Fruit fly (Drosophila melanogaster) whole organism, wandering third instar larva: Measurements from ENCODE around the gene Apt1.

Experiments used
- Abd-B ChIP-seq: fragments of >200 bp; optimal IDR thresholded peaks from 2 replicates; lab custom pipeline; 2017; ENCODE audit warnings: missing biosample characterization, missing genetic modification characterization
- CG32264 ChIP-seq: fragments of 200-800 bp; sonication (Bioruptor generic); optimal IDR thresholded peaks from 2 replicates; lab custom pipeline; 2016; ENCODE audit warnings: missing biosample characterization, missing genetic modification characterization
- CG9705 ChIP-seq: fragments of 200-800 bp; sonication (Bioruptor generic); optimal IDR thresholded peaks from 2 replicates; lab custom pipeline; 2018; ENCODE audit warnings: missing biosample characterization, mild to moderate bottlenecking, missing genetic modification characterization
- CrebA ChIP-seq: fragments of 200-800 bp; sonication (Bioruptor generic); optimal IDR thresholded peaks from 2 replicates; lab custom pipeline; 2016; ENCODE audit warnings: missing biosample characterization, mild to moderate bottlenecking, missing genetic modification characterization, borderline replicate concordance
- Dfd ChIP-seq: fragments of >200 bp; optimal IDR thresholded peaks from 2 replicates; lab custom pipeline; 2017; ENCODE audit warnings: missing biosample characterization, missing genetic modification characterization
- Dif ChIP-seq: fragments of 200-275, 200-300 bp; sonication (Bioruptor generic); optimal IDR thresholded peaks from 2 replicates; lab custom pipeline; 2018; ENCODE audit warnings: missing biosample characterization, missing genetic modification characterization; ENCODE audit not compliant: partially characterized antibody
- GATAd ChIP-seq: sonication (Bioruptor generic); optimal IDR thresholded peaks from 2 replicates; lab custom pipeline; 2016; ENCODE audit warnings: missing biosample characterization, missing genetic modification characterization
- HLH106 ChIP-seq: fragments of 200-800 bp; optimal IDR thresholded peaks from 3 replicates; lab custom pipeline; 2019; ENCODE audit warnings: missing biosample characterization, mild to moderate bottlenecking, missing genetic modification characterization, moderate library complexity
- Hnf4 ChIP-seq: fragments of 200-800 bp; sonication (Bioruptor generic); optimal IDR thresholded peaks from 2 replicates; lab custom pipeline; 2016; ENCODE audit warnings: missing biosample characterization, mild to moderate bottlenecking, missing genetic modification characterization
- Hr78 ChIP-seq: fragments of >200 bp; optimal IDR thresholded peaks from 2 replicates; lab custom pipeline; 2017; ENCODE audit warnings: missing biosample characterization, missing genetic modification characterization
- Hr83 ChIP-seq: fragments of 200-300 bp; sonication (Bioruptor generic); optimal IDR thresholded peaks from 2 replicates; lab custom pipeline; 2016; ENCODE audit warnings: missing biosample characterization, mild to moderate bottlenecking, missing genetic modification characterization, moderate library complexity; ENCODE audit not compliant: poor library complexity, severe bottlenecking
- Jra ChIP-seq: sonication (Bioruptor generic); optimal IDR thresholded peaks from 2 replicates; lab custom pipeline; 2016; ENCODE audit warnings: missing biosample characterization, missing genetic modification characterization
- Mio ChIP-seq: sonication (Bioruptor generic); optimal IDR thresholded peaks from 2 replicates; lab custom pipeline; 2016; ENCODE audit warnings: missing biosample characterization, missing genetic modification characterization
- Myc ChIP-seq: fragments of >200 bp; optimal IDR thresholded peaks from 2 replicates; lab custom pipeline; 2017
- N ChIP-seq: fragments of >200 bp; optimal IDR thresholded peaks from 2 replicates; lab custom pipeline; 2018; ENCODE audit warnings: missing biosample characterization, missing external identifiers, missing genetic modification characterization
- OdsH ChIP-seq: fragments of 200-800 bp; sonication (Bioruptor generic); optimal IDR thresholded peaks from 2 replicates; lab custom pipeline; 2016; ENCODE audit warnings: missing biosample characterization, mild to moderate bottlenecking, missing genetic modification characterization
- Rel ChIP-seq, 2 experiments: fragments of 200-800 bp; sonication (Bioruptor generic) in 1 of 2; optimal IDR thresholded peaks; 2 replicates in 1 of 2; 3 replicates in 1 of 2; lab custom pipeline; 2016 to 2019; ENCODE audit warnings: mild to moderate bottlenecking in 2 of 2, missing biosample characterization in 2 of 2, missing genetic modification characterization in 2 of 2, moderate library complexity in 1 of 2
- Sp1 ChIP-seq: fragments of 200-800 bp; sonication (Bioruptor generic); optimal IDR thresholded peaks from 3 replicates; lab custom pipeline; 2019; ENCODE audit warnings: missing biosample characterization, mild to moderate bottlenecking, missing genetic modification characterization, moderate library complexity
- Vsx2 ChIP-seq: fragments of 200-300, 225-300 bp; sonication (Bioruptor generic); optimal IDR thresholded peaks from 2 replicates; lab custom pipeline; 2018; ENCODE audit warnings: missing biosample characterization, missing genetic modification characterization; ENCODE audit not compliant: partially characterized antibody
- br ChIP-seq: fragments of 200-800 bp; sonication (Bioruptor generic); optimal IDR thresholded peaks from 2 replicates; lab custom pipeline; 2016; ENCODE audit warnings: missing biosample characterization, missing genetic modification characterization
- brk ChIP-seq: fragments of 200-800 bp; sonication (Bioruptor generic); optimal IDR thresholded peaks from 2 replicates; lab custom pipeline; 2016; ENCODE audit warnings: missing biosample characterization, mild to moderate bottlenecking, missing genetic modification characterization
- dl ChIP-seq, 2 experiments: fragments of 175-275, 200-275 bp in 1 of 2; fragments of 200-275 bp in 1 of 2; sonication (Bioruptor generic); optimal IDR thresholded peaks; lab custom pipeline; 2018; ENCODE audit warnings: mild to moderate bottlenecking in 2 of 2, missing biosample characterization in 2 of 2, missing genetic modification characterization in 2 of 2, moderate library complexity in 2 of 2; ENCODE audit not compliant: partially characterized antibody in 2 of 2, insufficient read depth in 1 of 2
- dmrt93B ChIP-seq: fragments of 200-800 bp; sonication (Bioruptor generic); optimal IDR thresholded peaks from 2 replicates; lab custom pipeline; 2018; ENCODE audit warnings: missing biosample characterization, mild to moderate bottlenecking, missing genetic modification characterization
- dsf ChIP-seq: sonication (Bioruptor generic); optimal IDR thresholded peaks from 2 replicates; lab custom pipeline; 2016; ENCODE audit warnings: missing biosample characterization, missing genetic modification characterization, borderline replicate concordance
- ey ChIP-seq: fragments of 200-800 bp; sonication (Bioruptor generic); optimal IDR thresholded peaks from 2 replicates; lab custom pipeline; 2016; ENCODE audit warnings: missing biosample characterization, missing genetic modification characterization
- foxo ChIP-seq, 2 experiments: fragments of 200-800 bp; sonication (Bioruptor generic); optimal IDR thresholded peaks; 2 replicates in 1 of 2; 3 replicates in 1 of 2; lab custom pipeline; 2016 to 2017; ENCODE audit warnings: missing biosample characterization in 2 of 2, missing genetic modification characterization in 2 of 2
- fru ChIP-seq: fragments of 200-800 bp; sonication (Bioruptor generic); optimal IDR thresholded peaks from 3 replicates; lab custom pipeline; 2016; ENCODE audit warnings: missing biosample characterization, mild to moderate bottlenecking, missing genetic modification characterization
- h ChIP-seq: fragments of 200-800 bp; sonication (Bioruptor generic); optimal IDR thresholded peaks from 3 replicates; lab custom pipeline; 2016; ENCODE audit warnings: missing biosample characterization, mild to moderate bottlenecking, missing genetic modification characterization
- jim ChIP-seq: fragments of 175-275, 200-325 bp; sonication (Bioruptor generic); optimal IDR thresholded peaks from 2 replicates; lab custom pipeline; 2016; ENCODE audit warnings: missing biosample characterization, mild to moderate bottlenecking, missing genetic modification characterization
- lola ChIP-seq: fragments of >200 bp; optimal IDR thresholded peaks from 2 replicates; lab custom pipeline; 2017; ENCODE audit warnings: missing biosample characterization, missing genetic modification characterization
- pan ChIP-seq: fragments of >200 bp; optimal IDR thresholded peaks from 2 replicates; lab custom pipeline; 2017
- psq ChIP-seq: fragments of 200-800 bp; sonication (Bioruptor generic); optimal IDR thresholded peaks from 3 replicates; lab custom pipeline; 2017; ENCODE audit warnings: missing biosample characterization, mild to moderate bottlenecking, missing genetic modification characterization, moderate library complexity
- rgr ChIP-seq: fragments of 200-800 bp; sonication (Bioruptor generic); optimal IDR thresholded peaks from 3 replicates; lab custom pipeline; 2016; ENCODE audit warnings: missing biosample characterization, mild to moderate bottlenecking, missing genetic modification characterization
- sage ChIP-seq: fragments of 200-800 bp; sonication (Bioruptor generic); optimal IDR thresholded peaks from 2 replicates; lab custom pipeline; 2016; ENCODE audit warnings: missing biosample characterization, mild to moderate bottlenecking, missing genetic modification characterization
- sv ChIP-seq: fragments of 200-800 bp; sonication (Bioruptor generic); optimal IDR thresholded peaks from 3 replicates; lab custom pipeline; 2016; ENCODE audit warnings: missing biosample characterization, missing genetic modification characterization
- tai ChIP-seq: sonication (Bioruptor generic); optimal IDR thresholded peaks from 2 replicates; lab custom pipeline; 2016; ENCODE audit warnings: missing biosample characterization, missing genetic modification characterization
- usp ChIP-seq: fragments of >200 bp; optimal IDR thresholded peaks from 2 replicates; lab custom pipeline; 2017; ENCODE audit warnings: missing biosample characterization, missing genetic modification characterization
- woc ChIP-seq: sonication (Bioruptor generic); optimal IDR thresholded peaks from 2 replicates; lab custom pipeline; 2016; ENCODE audit warnings: missing biosample characterization, mild to moderate bottlenecking, missing genetic modification characterization

Apt1 gene

dm6 chr3L:11622750-11623149 is 5.1 kb upstream of the Apt1 start:
- no peak for TF ChIP-seq psq (GFP tag; lab: Kevin White, UChicago)
- no peak for TF ChIP-seq Hr78 (GFP tag; lab: Kevin White, UChicago)
- TF ChIP-seq Dif (GFP tag; lab: Kevin White, UChicago), result no peak
- TF ChIP-seq brk (GFP tag; lab: Kevin White, UChicago), result no peak
- TF ChIP-seq tai (GFP tag; lab: Kevin White, UChicago), result no peak
- TF ChIP-seq Sp1 (GFP tag; lab: Kevin White, UChicago), result no peak
- no peak for TF ChIP-seq rgr (GFP tag; lab: Kevin White, UChicago)
- TF ChIP-seq usp (GFP tag; lab: Kevin White, UChicago), result no peak
- no peak for TF ChIP-seq jim (GFP tag; lab: Kevin White, UChicago)
- TF ChIP-seq Dfd (GFP tag; lab: Kevin White, UChicago), result no peak
- no peak for TF ChIP-seq pan (lab: Kevin White, UChicago)

DNA sequence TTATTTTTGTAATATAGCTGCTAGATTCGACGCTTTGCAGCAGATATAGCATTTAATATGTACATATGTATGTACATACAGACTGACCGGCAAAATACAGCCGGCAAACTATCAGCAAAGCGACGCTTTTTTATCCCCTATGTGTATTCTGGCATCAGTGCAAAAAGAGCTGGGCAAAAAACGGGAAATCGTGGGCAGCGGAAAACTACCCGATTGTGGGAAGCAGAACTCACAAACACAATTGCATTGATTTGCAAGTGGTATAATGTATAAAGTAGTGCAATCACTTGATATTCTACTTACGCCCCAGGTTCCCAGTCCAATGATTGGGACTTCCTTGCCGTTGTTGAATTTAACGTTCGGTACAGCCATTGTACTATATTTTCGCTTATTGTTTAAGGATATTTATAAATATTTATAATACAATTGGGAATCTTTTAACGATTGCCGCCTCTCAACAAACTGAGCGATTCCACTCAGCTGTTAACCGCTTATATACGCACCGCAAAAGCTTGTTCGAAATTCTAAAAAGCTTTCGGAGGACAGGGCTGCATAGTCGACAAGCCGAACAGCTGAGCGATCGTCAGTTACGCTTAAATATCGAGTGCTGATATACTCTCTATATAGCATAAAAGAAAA is 4.5 kb upstream of the Apt1 start:
- TF ChIP-seq jim (GFP tag; lab: Kevin White, UChicago) (no peak), lola (GFP tag; lab: Kevin White, UChicago) (no peak), pan (lab: Kevin White, UChicago) (no peak), Dfd (GFP tag; lab: Kevin White, UChicago) (no peak), Dif (GFP tag; lab: Kevin White, UChicago) (no peak), fru (GFP tag; lab: Kevin White, UChicago) (no peak), Sp1 (GFP tag; lab: Kevin White, UChicago) (peak; percentile 20), psq (GFP tag; lab: Kevin White, UChicago) (peak; percentile 7), OdsH (GFP tag; lab: Kevin White, UChicago) (peak; percentile 22), foxo (GFP tag; optimal IDR thresholded peaks at IDR 0.05; lab: Kevin White, UChicago) (no peak), tai (GFP tag; lab: Kevin White, UChicago) (no peak), dl (GFP tag; optimal IDR thresholded peaks at IDR 0.05; lab: Kevin White, UChicago; ENCODE audit: insufficient read depth in 1 of 2, partially characterized antibody in 2 of 2) (no peak), sv (GFP tag; lab: Kevin White, UChicago) (no peak), N (no peak), GATAd (GFP tag; lab: Kevin White, UChicago) (no peak), rgr (GFP tag; lab: Kevin White, UChicago) (peak; percentile 9), CG9705 (no peak), Vsx2 (no peak), Abd-B (no peak), dmrt93B (no peak), Jra (GFP tag; lab: Kevin White, UChicago) (no peak), Hnf4 (GFP tag; lab: Kevin White, UChicago) (peak; percentile 43), ey (GFP tag; lab: Kevin White, UChicago) (no peak), Rel (GFP tag; optimal IDR thresholded peaks at IDR 0.05; lab: Kevin White, UChicago) (no peak), Rel (tag; optimal IDR thresholded peaks at IDR 0.05; lab: Kevin White, UChicago) (peak; percentile 13), Hr78 (GFP tag; lab: Kevin White, UChicago) (no peak), HLH106 (peak; percentile 9), dsf (GFP tag; lab: Kevin White, UChicago) (no peak), Mio (GFP tag; lab: Kevin White, UChicago) (no peak), Hr83 (no peak), CG32264 (GFP tag; lab: Kevin White, UChicago) (no peak), usp (GFP tag; lab: Kevin White, UChicago) (no peak), woc (GFP tag; lab: Kevin White, UChicago) (no peak), sage (peak; percentile 69), brk (GFP tag; lab: Kevin White, UChicago) (peak; percentile 56), br (GFP tag; lab: Kevin White, UChicago) (no peak), h (GFP tag; lab: Kevin White, UChicago) (peak; percentile 23), Myc (lab: Kevin White, UChicago) (peak; percentile 6), CrebA (GFP tag; lab: Kevin White, UChicago) (no peak)
